Worm (Caenorhabditis elegans) whole organism, L2 larva: ENCODE data around the gene B0563.10.

Source experiments
- dmd-4 ChIP-seq: sonication (generic microtip); optimal IDR thresholded peaks from 2 replicates; lab custom pipeline; 2017; ENCODE audit warnings: missing biosample characterization, missing genetic modification characterization
- nhr-237 ChIP-seq: fragments of 150-350 bp; optimal IDR thresholded peaks from 2 replicates; lab custom pipeline; 2014; ENCODE audit warnings: missing biosample characterization, missing genetic modification characterization
- unc-39 ChIP-seq: fragments of 150-350 bp; optimal IDR thresholded peaks from 2 replicates; lab custom pipeline; 2014; ENCODE audit warnings: missing biosample characterization, missing genetic modification characterization
- unc-62 ChIP-seq: fragments of 150-350 bp; optimal IDR thresholded peaks from 2 replicates; lab custom pipeline; 2014; ENCODE audit warnings: missing biosample characterization, missing genetic modification reagents, missing genetic modification characterization
- zag-1 ChIP-seq: fragments of 150-350 bp; optimal IDR thresholded peaks from 2 replicates; lab custom pipeline; 2014; ENCODE audit warnings: missing biosample characterization, missing genetic modification characterization

ce11 chrX:9212675-9213074 is 45.6 kb upstream of the B0563.10 start:
- TF ChIP-seq dmd-4 (tag; lab: Kevin White, UChicago) (no peak), nhr-237 (tag; lab: Kevin White, UChicago) (no peak), unc-62 (GFP tag; lab: Kevin White, UChicago) (no peak), zag-1 (tag; lab: Kevin White, UChicago) (no peak), unc-39 (tag; lab: Kevin White, UChicago) (no peak)
